Worm (Caenorhabditis elegans) whole organism, L4 larva: ENCODE data around the gene lir-2.

Experiments
- Y75B8A.6 ChIP-seq: fragments of 200-800 bp; sonication (Bioruptor generic); IDR thresholded peaks from 2 replicates; pipeline ENCODE4 v1.3.6; 2022; ENCODE audit warnings: missing genetic modification reagents, missing genetic modification characterization, missing compliant biosample characterization
- aha-1 ChIP-seq: fragments of 150-350 bp; peaks from one replicate; lab custom pipeline; 2014; ENCODE audit warnings: missing biosample characterization, missing genetic modification characterization
- ceh-44 ChIP-seq: fragments of 200-800 bp; sonication (Bioruptor generic); IDR thresholded peaks from 2 replicates; pipeline ENCODE4 v1.3.6; 2022; ENCODE audit warnings: missing genetic modification reagents, missing genetic modification characterization, missing compliant biosample characterization
- dpl-1 ChIP-seq: fragments of 150-350 bp; optimal IDR thresholded peaks from 2 replicates; lab custom pipeline; 2014; ENCODE audit warnings: missing biosample characterization, missing genetic modification reagents, missing genetic modification characterization
- fkh-10 ChIP-seq: fragments of 150-350 bp; optimal IDR thresholded peaks from 2 replicates; lab custom pipeline; 2014; ENCODE audit warnings: missing biosample characterization, missing genetic modification reagents, missing genetic modification characterization
- lin-39 ChIP-seq: fragments of 150-350 bp; optimal IDR thresholded peaks from 2 replicates; lab custom pipeline; 2014; ENCODE audit warnings: missing biosample characterization, missing genetic modification reagents, missing genetic modification characterization
- lir-3 ChIP-seq: sonication (generic microtip); optimal IDR thresholded peaks from 2 replicates; lab custom pipeline; 2016; ENCODE audit warnings: mild to moderate bottlenecking, missing genetic modification characterization, missing compliant biosample characterization
- nhr-11 ChIP-seq: fragments of 150-350 bp; optimal IDR thresholded peaks from 2 replicates; lab custom pipeline; 2014; ENCODE audit warnings: missing biosample characterization, missing genetic modification characterization
- nhr-28 ChIP-seq: fragments of 150-350 bp; optimal IDR thresholded peaks from 2 replicates; lab custom pipeline; 2014; ENCODE audit warnings: missing biosample characterization, missing genetic modification characterization
- nhr-42 ChIP-seq: fragments of 200-800 bp; sonication (Bioruptor generic); IDR thresholded peaks from 2 replicates; pipeline ENCODE4 v1.3.6; 2022; ENCODE audit warnings: missing genetic modification characterization, missing compliant biosample characterization
- nhr-76 ChIP-seq: fragments of 150-350 bp; optimal IDR thresholded peaks from 2 replicates; lab custom pipeline; 2014; ENCODE audit warnings: missing biosample characterization, missing genetic modification characterization
- pqm-1 ChIP-seq: sonication (generic microtip); optimal IDR thresholded peaks from 2 replicates; lab custom pipeline; 2017; ENCODE audit warnings: missing biosample characterization, missing genetic modification characterization
- rbr-2 ChIP-seq: sonication (generic microtip); optimal IDR thresholded peaks from 2 replicates; lab custom pipeline; 2016; ENCODE audit warnings: missing genotype, missing genetic modification characterization, missing compliant biosample characterization

ce11 chrII:7675752-7676151 lies 8.7 kb downstream of the lir-2 start:
- TF ChIP-seq fkh-10 (GFP tag; lab: Kevin White, UChicago): no peak
- TF ChIP-seq aha-1: no peak
- TF ChIP-seq lir-3: no peak
- no peak for TF ChIP-seq Y75B8A.6 (GFP tag; lab: Robert Waterston, UW)
- TF ChIP-seq lin-39 (tag; lab: Kevin White, UChicago): no peak
- no peak for TF ChIP-seq rbr-2 (tag; lab: Kevin White, UChicago)
- TF ChIP-seq ceh-44 (GFP tag; lab: Robert Waterston, UW): no peak
- no peak for TF ChIP-seq dpl-1
- TF ChIP-seq nhr-76 (tag; lab: Kevin White, UChicago): no peak
- no peak for TF ChIP-seq nhr-42
- no peak for TF ChIP-seq nhr-11 (tag; lab: Kevin White, UChicago)
- TF ChIP-seq nhr-28 (tag; lab: Kevin White, UChicago): no peak
- TF ChIP-seq pqm-1 (tag; lab: Kevin White, UChicago): no peak
